Fruit fly (Drosophila melanogaster) whole organism, embryonic: ENCODE measurements around the gene CG10274.

Experiments used
- Asciz ChIP-seq: fragments of 200-800 bp; sonication (Bioruptor generic); optimal IDR thresholded peaks from 2 replicates; lab custom pipeline; 2017; ENCODE audit warnings: missing biosample characterization, mild to moderate bottlenecking, missing genetic modification characterization, missing genetic modification reagents
- CG13123 ChIP-seq: fragments of 200-800 bp; sonication (Bioruptor generic); optimal IDR thresholded peaks from 2 replicates; lab custom pipeline; 2016; ENCODE audit warnings: missing biosample characterization, missing genetic modification characterization
- CG15073 ChIP-seq: fragments of 200-800 bp; sonication (Bioruptor generic); optimal IDR thresholded peaks from 2 replicates; lab custom pipeline; 2016; ENCODE audit warnings: missing biosample characterization, missing genetic modification characterization
- CG2116 ChIP-seq: fragments of 200-800 bp; sonication (Bioruptor generic); optimal IDR thresholded peaks from 3 replicates; lab custom pipeline; 2018; ENCODE audit warnings: missing biosample characterization, mild to moderate bottlenecking, missing genetic modification characterization
- CG30431 ChIP-seq: fragments of 200-800 bp; sonication (Bioruptor generic); optimal IDR thresholded peaks from 2 replicates; lab custom pipeline; 2017; ENCODE audit warnings: missing biosample characterization, missing genetic modification characterization
- CG3065 ChIP-seq: fragments of 200-800 bp; sonication (Bioruptor generic); optimal IDR thresholded peaks from 2 replicates; lab custom pipeline; 2016; ENCODE audit warnings: missing biosample characterization, missing genetic modification characterization
- CG31388 ChIP-seq: fragments of 200-800 bp; sonication (Bioruptor generic); optimal IDR thresholded peaks from 2 replicates; lab custom pipeline; 2016; ENCODE audit warnings: missing biosample characterization, missing genetic modification characterization
- CG33557 ChIP-seq: fragments of 200-800 bp; sonication (Bioruptor generic); optimal IDR thresholded peaks from 2 replicates; lab custom pipeline; 2019; ENCODE audit warnings: missing biosample characterization, mild to moderate bottlenecking, missing genetic modification characterization, moderate library complexity
- CG4282 ChIP-seq: fragments of 200-800 bp; sonication (Bioruptor generic); optimal IDR thresholded peaks from 2 replicates; lab custom pipeline; 2016; ENCODE audit warnings: missing biosample characterization, missing genetic modification characterization
- CG4730 ChIP-seq: fragments of 200-800 bp; sonication (Bioruptor generic); IDR thresholded peaks from 2 replicates; pipeline ENCODE4 v1.3.6; 2022; ENCODE audit warnings: missing biosample characterization, missing genetic modification characterization
- CG6854 ChIP-seq: fragments of 200-800 bp; sonication (Bioruptor generic); optimal IDR thresholded peaks from 3 replicates; lab custom pipeline; 2017; ENCODE audit warnings: missing biosample characterization, mild to moderate bottlenecking, missing genetic modification characterization
- CG7357 ChIP-seq: fragments of 200-800 bp; sonication (Bioruptor generic); IDR thresholded peaks from 3 replicates; pipeline ENCODE4 v1.3.6; 2022; ENCODE audit warnings: missing biosample characterization, missing genetic modification characterization
- CG7987 ChIP-seq: fragments of 200-800 bp; sonication (Bioruptor generic); optimal IDR thresholded peaks from 2 replicates; lab custom pipeline; 2018; ENCODE audit warnings: missing biosample characterization, mild to moderate bottlenecking, missing genetic modification characterization, moderate library complexity
- CG8478 ChIP-seq: fragments of >200 bp; optimal IDR thresholded peaks from 2 replicates; lab custom pipeline; 2018
- CG8924 ChIP-seq: fragments of 200-800 bp; optimal IDR thresholded peaks from 3 replicates; lab custom pipeline; 2019; ENCODE audit warnings: missing biosample characterization, mild to moderate bottlenecking, missing genetic modification characterization, moderate library complexity
- CG9215 ChIP-seq: fragments of 200-800 bp; sonication (Bioruptor generic); IDR thresholded peaks from 2 replicates; pipeline ENCODE4 v1.3.6; 2022; ENCODE audit warnings: missing biosample characterization, missing genetic modification characterization
- CG9609 ChIP-seq: fragments of 200-800 bp; sonication (Bioruptor generic); optimal IDR thresholded peaks from 3 replicates; lab custom pipeline; 2016; ENCODE audit warnings: missing biosample characterization, missing genetic modification characterization
- CG9797 ChIP-seq: fragments of 200-800 bp; sonication (Bioruptor generic); optimal IDR thresholded peaks from 3 replicates; lab custom pipeline; 2018; ENCODE audit warnings: missing biosample characterization, mild to moderate bottlenecking, missing genetic modification characterization
- CG9932 ChIP-seq: fragments of 200-800 bp; sonication (Bioruptor generic); IDR thresholded peaks from 2 replicates; pipeline ENCODE4 v1.3.6; 2022; ENCODE audit warnings: missing biosample characterization, missing genetic modification characterization
- Dip3 ChIP-seq: fragments of 200-800 bp; sonication (Bioruptor generic); optimal IDR thresholded peaks from 3 replicates; lab custom pipeline; 2016; ENCODE audit warnings: missing biosample characterization, missing genetic modification characterization
- Doc2 ChIP-seq: fragments of 200-800 bp; sonication (Bioruptor generic); IDR thresholded peaks from 2 replicates; pipeline ENCODE4 v1.3.6; 2022; ENCODE audit warnings: missing biosample characterization, missing genetic modification characterization
- Drgx ChIP-seq: fragments of 200-800 bp; sonication (Bioruptor generic); IDR thresholded peaks from 2 replicates; pipeline ENCODE4 v1.3.6; 2022; ENCODE audit warnings: missing biosample characterization, missing genetic modification characterization
- HLH3B ChIP-seq: fragments of 200-800 bp; sonication (Bioruptor generic); IDR thresholded peaks from 2 replicates; pipeline ENCODE4 v1.3.6; 2022; ENCODE audit warnings: missing biosample characterization, missing genetic modification characterization
- Hr78 ChIP-seq, 2 experiments: fragments of 200-800 bp in 1 of 2; fragments of >200 bp in 1 of 2; sonication (Bioruptor generic) in 1 of 2; optimal IDR thresholded peaks; 2 replicates each; lab custom pipeline; 2017 to 2019; ENCODE audit warnings: missing biosample characterization in 2 of 2, missing genetic modification characterization in 2 of 2, mild to moderate bottlenecking in 1 of 2, moderate library complexity in 1 of 2
- Opbp ChIP-seq: fragments of 200-800 bp; sonication (Bioruptor generic); IDR thresholded peaks from 3 replicates; pipeline ENCODE4 v1.3.6; 2022; ENCODE audit warnings: missing biosample characterization, missing genetic modification characterization; ENCODE audit not compliant: partially characterized antibody
- Side ChIP-seq: fragments of 200-800 bp; sonication (Bioruptor generic); optimal IDR thresholded peaks from 2 replicates; lab custom pipeline; 2016; ENCODE audit warnings: missing biosample characterization, missing genetic modification characterization
- ato ChIP-seq: fragments of 200-800 bp; sonication (Bioruptor generic); IDR thresholded peaks from 2 replicates; pipeline ENCODE4 v1.3.6; 2022; ENCODE audit warnings: missing biosample characterization, missing genetic modification characterization; ENCODE audit not compliant: partially characterized antibody
- cad ChIP-seq: fragments of >200 bp; optimal IDR thresholded peaks from 2 replicates; lab custom pipeline; 2017; ENCODE audit warnings: missing biosample characterization, missing genetic modification characterization
- crp ChIP-seq, 2 experiments: fragments of 200-800 bp; sonication (Bioruptor generic); optimal IDR thresholded peaks; 2 replicates in 1 of 2; 3 replicates in 1 of 2; lab custom pipeline; 2017; ENCODE audit warnings: missing biosample characterization in 2 of 2, missing genetic modification characterization in 2 of 2, mild to moderate bottlenecking in 1 of 2, moderate library complexity in 1 of 2
- dmrt99B ChIP-seq: fragments of 200-800 bp; sonication (Bioruptor generic); optimal IDR thresholded peaks from 2 replicates; lab custom pipeline; 2018; ENCODE audit warnings: missing biosample characterization, mild to moderate bottlenecking, missing genetic modification characterization, moderate library complexity
- eve ChIP-seq, 2 experiments: fragments of >200 bp; optimal IDR thresholded peaks; 2 replicates each; lab custom pipeline; 2017; ENCODE audit warnings: missing biosample characterization in 2 of 2, missing genetic modification characterization in 2 of 2
- gcm2 ChIP-seq: fragments of 200-800 bp; sonication (Bioruptor generic); optimal IDR thresholded peaks from 2 replicates; lab custom pipeline; 2016; ENCODE audit warnings: missing biosample characterization, missing genetic modification characterization
- gem ChIP-seq: fragments of 200-800 bp; sonication (Bioruptor generic); optimal IDR thresholded peaks from 2 replicates; lab custom pipeline; 2019; ENCODE audit warnings: missing biosample characterization, mild to moderate bottlenecking, missing genetic modification characterization, moderate library complexity
- gro ChIP-seq: fragments of 200-800 bp; sonication (Bioruptor generic); optimal IDR thresholded peaks from 2 replicates; lab custom pipeline; 2016; ENCODE audit warnings: missing biosample characterization, missing genetic modification characterization
- gsb ChIP-seq: fragments of 200-800 bp; sonication (Bioruptor generic); IDR thresholded peaks from 2 replicates; pipeline ENCODE4 v1.3.6; 2022; ENCODE audit warnings: missing biosample characterization, missing genetic modification characterization
- jumu ChIP-seq: fragments of 200-800 bp; sonication (Bioruptor generic); optimal IDR thresholded peaks from 3 replicates; lab custom pipeline; 2016; ENCODE audit warnings: missing biosample characterization, missing genetic modification characterization
- lmd ChIP-seq: fragments of 200-800 bp; sonication (Bioruptor generic); IDR thresholded peaks from 2 replicates; pipeline ENCODE4 v1.3.6; 2022; ENCODE audit warnings: missing biosample characterization, missing genetic modification characterization
- luna ChIP-seq: fragments of 200-800 bp; sonication (Bioruptor generic); optimal IDR thresholded peaks from 2 replicates; lab custom pipeline; 2016; ENCODE audit warnings: missing biosample characterization, missing genetic modification characterization
- mam ChIP-seq: fragments of 200-800 bp; sonication (Bioruptor generic); optimal IDR thresholded peaks from 3 replicates; lab custom pipeline; 2016; ENCODE audit warnings: missing biosample characterization, missing genetic modification characterization
- mld ChIP-seq: fragments of 200-800 bp; sonication (Bioruptor generic); IDR thresholded peaks from 3 replicates; pipeline ENCODE4 v1.3.6; 2022; ENCODE audit warnings: missing biosample characterization, missing genetic modification characterization; ENCODE audit not compliant: partially characterized antibody
- pum ChIP-seq: fragments of 200-800 bp; sonication (Bioruptor generic); optimal IDR thresholded peaks from 2 replicates; lab custom pipeline; 2016; ENCODE audit warnings: missing biosample characterization, missing genetic modification characterization
- repo ChIP-seq: fragments of 200-800 bp; sonication (Bioruptor generic); optimal IDR thresholded peaks from 2 replicates; lab custom pipeline; 2016; ENCODE audit warnings: missing biosample characterization, missing genetic modification characterization
- slp2 ChIP-seq: fragments of 200-800 bp; sonication (Bioruptor generic); optimal IDR thresholded peaks from 2 replicates; lab custom pipeline; 2016; ENCODE audit warnings: missing biosample characterization, missing genetic modification characterization
- sna ChIP-seq: fragments of 200-800 bp; sonication (Bioruptor generic); IDR thresholded peaks from 2 replicates; pipeline ENCODE4 v1.3.6; 2022; ENCODE audit warnings: missing biosample characterization, missing genetic modification characterization; ENCODE audit not compliant: partially characterized antibody
- sr ChIP-seq: fragments of 200-800 bp; sonication (Bioruptor generic); IDR thresholded peaks from 3 replicates; pipeline ENCODE4 v1.3.6; 2022; ENCODE audit warnings: missing biosample characterization, missing genetic modification characterization
- trem ChIP-seq: fragments of 200-800 bp; optimal IDR thresholded peaks from 3 replicates; lab custom pipeline; 2019; ENCODE audit warnings: missing biosample characterization, mild to moderate bottlenecking, missing genetic modification characterization, moderate library complexity
- usp ChIP-seq: fragments of >200 bp; optimal IDR thresholded peaks from 2 replicates; lab custom pipeline; 2017; ENCODE audit warnings: missing biosample characterization, missing genetic modification characterization
- wor ChIP-seq: fragments of 200-800 bp; sonication (Bioruptor generic); IDR thresholded peaks from 2 replicates; pipeline ENCODE4 v1.3.6; 2022; ENCODE audit warnings: missing biosample characterization, missing genetic modification characterization
- yki ChIP-seq: fragments of >200 bp; optimal IDR thresholded peaks from 3 replicates; lab custom pipeline; 2018
- zfh2 ChIP-seq: fragments of 200-800 bp; sonication (Bioruptor generic); optimal IDR thresholded peaks from 2 replicates; lab custom pipeline; 2016; ENCODE audit warnings: missing biosample characterization, missing genetic modification characterization

CG10274 gene

DNA sequence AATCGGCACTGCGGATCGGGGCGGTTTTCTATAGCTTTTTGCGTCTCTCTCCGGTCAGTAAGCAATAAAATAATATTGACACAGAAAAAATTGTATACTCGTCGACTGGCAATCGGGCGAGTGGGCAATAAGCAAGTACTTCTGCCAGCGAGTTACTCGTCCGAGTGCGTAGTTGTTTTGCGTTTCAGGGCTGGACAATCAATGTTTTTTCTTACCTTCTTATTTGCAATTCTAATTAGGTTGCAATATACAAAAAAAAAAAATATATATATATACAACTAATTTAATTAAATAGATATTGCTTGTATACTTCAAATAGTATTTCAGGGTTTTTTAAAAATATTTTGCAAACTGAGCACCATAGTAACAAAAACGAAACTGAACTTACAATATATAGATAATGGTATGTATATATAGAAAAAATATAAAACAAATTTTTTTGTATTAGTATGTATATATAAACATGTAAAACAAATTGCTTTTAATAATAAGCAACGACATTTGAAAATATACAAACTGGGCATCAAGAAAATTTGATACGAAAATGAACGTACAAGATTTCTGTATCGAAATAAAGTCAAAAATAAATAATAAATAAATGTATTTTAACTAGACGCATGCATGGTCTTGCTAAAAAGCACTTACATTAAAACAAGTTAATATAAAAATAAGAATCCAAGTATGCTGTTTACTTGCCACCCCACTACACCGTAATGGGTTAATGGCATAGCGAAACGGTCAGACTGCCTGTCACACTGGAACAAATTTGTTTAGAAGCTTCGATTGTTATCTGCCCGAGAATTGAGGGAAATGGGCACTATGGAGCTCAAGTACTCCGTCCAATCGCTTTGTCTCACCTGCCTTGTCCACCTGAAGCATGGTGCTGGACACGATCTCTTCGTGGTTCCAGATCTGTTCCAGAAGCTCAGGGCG, 7.6 kb upstream of the CG10274 start, which contains the start of the genes D19A and CG7386 (continued):
- no peak for TF ChIP-seq CG9797 (GFP tag; lab: Kevin White, UChicago)
- peak; percentile 49 for TF ChIP-seq slp2 (GFP tag; lab: Kevin White, UChicago)
- 0 out of 2 replicates have a peak, but pooled peaks have one; percentile 12 for TF ChIP-seq sna (GFP tag; lab: Robert Waterston, UW)
- TF ChIP-seq CG9609 (GFP tag; lab: Kevin White, UChicago), result peak; percentile 45
- TF ChIP-seq CG4282, result no peak
- TF ChIP-seq CG30431 (GFP tag; lab: Kevin White, UChicago), result no peak
- TF ChIP-seq Drgx (GFP tag; lab: Robert Waterston, UW), result peak; percentile 55
- peak; percentile 28 for TF ChIP-seq pum (GFP tag; lab: Kevin White, UChicago)
- TF ChIP-seq crp (GFP tag; optimal IDR thresholded peaks at IDR 0.05; lab: Kevin White, UChicago), result no peak
- TF ChIP-seq CG7987 (GFP tag; lab: Kevin White, UChicago), result peak; percentile 30
- no peak for TF ChIP-seq CG8478
- TF ChIP-seq CG4730 (GFP tag; lab: Robert Waterston, UW), result peak; percentile 63
- TF ChIP-seq lmd (GFP tag; lab: Robert Waterston, UW), result peak; percentile 65
- TF ChIP-seq eve (GFP tag; optimal IDR thresholded peaks at IDR 0.05; lab: Kevin White, UChicago), result no peak
- TF ChIP-seq CG33557 (GFP tag; lab: Kevin White, UChicago), result peak; percentile 48
- TF ChIP-seq CG31388, result no peak
- TF ChIP-seq repo, result peak; percentile 6
- TF ChIP-seq yki, result no peak
- no peak for TF ChIP-seq CG15073 (GFP tag; lab: Kevin White, UChicago)
- TF ChIP-seq mam (GFP tag; lab: Kevin White, UChicago), result peak; percentile 74
- TF ChIP-seq Dip3 (GFP tag; lab: Kevin White, UChicago), result peak; percentile 46
- peak; percentile 48 for TF ChIP-seq Side (GFP tag; lab: Kevin White, UChicago)
- peak; percentile 60 for TF ChIP-seq HLH3B
- TF ChIP-seq CG3065 (GFP tag; lab: Kevin White, UChicago), result no peak
- no peak for TF ChIP-seq luna (GFP tag; lab: Kevin White, UChicago)
- peak; percentile 74 for TF ChIP-seq gem (tag; lab: Kevin White, UChicago)
- TF ChIP-seq Opbp, result no peak
- TF ChIP-seq wor (GFP tag; lab: Robert Waterston, UW), result peak; percentile 42; the same call in 1 of the 2 replicates
- TF ChIP-seq trem, result peak; percentile 36
- TF ChIP-seq Hr78 (GFP tag; optimal IDR thresholded peaks at IDR 0.05; lab: Kevin White, UChicago), result no peak
- TF ChIP-seq CG7357 (GFP tag; lab: Robert Waterston, UW), result no peak
- no peak for TF ChIP-seq gro (GFP tag; lab: Kevin White, UChicago)
- no peak for TF ChIP-seq mld (GFP tag; lab: Robert Waterston, UW)
- TF ChIP-seq sr (GFP tag; lab: Robert Waterston, UW), result 0 out of 3 replicates have a peak, but pooled peaks have one; percentile 8
- peak; percentile 37 for TF ChIP-seq jumu (GFP tag; lab: Kevin White, UChicago)
- TF ChIP-seq CG9932, result peak; percentile 74
- TF ChIP-seq CG2116 (GFP tag; lab: Kevin White, UChicago), result peak; percentile 11
- TF ChIP-seq ato, result no peak
- no peak for TF ChIP-seq CG6854
- TF ChIP-seq dmrt99B (tag; lab: Kevin White, UChicago), result peak; percentile 45
- peak; percentile 69 for TF ChIP-seq CG8924 (tag; lab: Kevin White, UChicago)
- TF ChIP-seq Doc2 (GFP tag; lab: Robert Waterston, UW), result no peak
- no peak for TF ChIP-seq CG13123
- peak; percentile 59 for TF ChIP-seq zfh2 (GFP tag; lab: Kevin White, UChicago)
- TF ChIP-seq usp (GFP tag; lab: Kevin White, UChicago), result no peak
- TF ChIP-seq Asciz (GFP tag; lab: Kevin White, UChicago), result no peak
- TF ChIP-seq CG9215 (GFP tag; lab: Robert Waterston, UW), result peak; percentile 22; the same call in 1 of the 2 replicates
- peak; percentile 15; the same call in 1 of the 2 replicates for TF ChIP-seq gsb (GFP tag; lab: Robert Waterston, UW)
- no peak for TF ChIP-seq cad (GFP tag; lab: Kevin White, UChicago)
- TF ChIP-seq gcm2 (GFP tag; lab: Kevin White, UChicago), result peak; percentile 49
